Worm (Caenorhabditis elegans): ENCODE measurements around the gene nhr-129.

ce11 chrV:13350302-13350701, 19.5 kb upstream of the nhr-129 start:
- TF ChIP-seq ama-1 (optimal IDR thresholded peaks at IDR 0.05) (no peak), hmbx-1 (tag; optimal IDR thresholded peaks at IDR 0.05) (no peak), hmg-4 (GFP tag; optimal IDR thresholded peaks at IDR 0.05) (no peak), flt-1 (GFP tag; IDR thresholded peaks at IDR 0.05) (no peak), sea-1 (GFP tag; conservative IDR thresholded peaks at IDR 0.05) (no peak), pes-1 (GFP tag; IDR thresholded peaks at IDR 0.05) (no peak), tbx-37 (GFP tag; conservative IDR thresholded peaks at IDR 0.05) (no peak), ets-7 (tag; optimal IDR thresholded peaks at IDR 0.05) (no peak), ceh-36 (tag; optimal IDR thresholded peaks at IDR 0.05) (no peak), hnd-1 (tag; optimal IDR thresholded peaks at IDR 0.05) (no peak), tra-4 (tag; optimal IDR thresholded peaks at IDR 0.05) (no peak), ceh-13 (GFP tag; optimal IDR thresholded peaks at IDR 0.05) (no peak), aly-1 (tag; optimal IDR thresholded peaks at IDR 0.05) (no peak)

Data from whole organism, early embryonic.